Worm (Caenorhabditis elegans): ENCODE results near the gene tph-1.
A peak's percentile ranks its signal among the peaks of the same experiment; 100 is the strongest.

The tph-1 gene

DNA sequence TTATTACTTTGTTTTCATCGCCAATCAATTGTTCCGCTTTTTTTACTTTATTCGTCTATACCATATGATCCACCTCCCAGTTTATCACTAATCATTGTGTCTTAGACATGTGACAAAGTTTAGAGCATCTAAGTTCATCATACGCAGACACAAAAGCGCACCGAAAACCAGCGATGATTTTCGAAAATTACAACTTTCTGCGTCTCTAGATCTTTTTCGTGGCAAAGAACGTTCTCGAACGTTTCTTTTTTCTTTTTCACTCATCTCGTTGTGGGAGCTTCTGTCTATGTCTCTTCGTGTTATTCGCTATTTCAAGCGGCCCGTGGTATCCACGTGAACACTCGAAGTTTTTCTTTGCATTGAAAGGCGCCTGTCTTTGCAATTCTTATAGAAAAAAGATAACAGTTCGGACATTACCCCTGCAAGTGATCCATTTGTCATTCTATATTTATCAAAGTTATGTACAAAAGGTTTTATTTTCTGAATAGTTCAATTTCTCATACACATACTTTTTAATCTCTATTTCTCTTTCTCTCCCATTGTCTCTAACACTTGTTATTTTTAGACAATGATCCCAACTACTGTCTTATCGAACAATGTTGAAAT is 20.0 kb upstream of the tph-1 start, which contains the start of gene ZK1290.5 (continued):
- TF ChIP-seq Y5F2A.4 (GFP tag; optimal IDR thresholded peaks at IDR 0.05) (no peak), egl-43 (GFP tag; IDR thresholded peaks at IDR 0.05) (no peak), zag-1 (tag; optimal IDR thresholded peaks at IDR 0.05) (no peak), daf-19 (GFP tag; conservative IDR thresholded peaks at IDR 0.05) (no peak), zfp-2 (tag; optimal IDR thresholded peaks at IDR 0.05) (no peak)

DNA sequence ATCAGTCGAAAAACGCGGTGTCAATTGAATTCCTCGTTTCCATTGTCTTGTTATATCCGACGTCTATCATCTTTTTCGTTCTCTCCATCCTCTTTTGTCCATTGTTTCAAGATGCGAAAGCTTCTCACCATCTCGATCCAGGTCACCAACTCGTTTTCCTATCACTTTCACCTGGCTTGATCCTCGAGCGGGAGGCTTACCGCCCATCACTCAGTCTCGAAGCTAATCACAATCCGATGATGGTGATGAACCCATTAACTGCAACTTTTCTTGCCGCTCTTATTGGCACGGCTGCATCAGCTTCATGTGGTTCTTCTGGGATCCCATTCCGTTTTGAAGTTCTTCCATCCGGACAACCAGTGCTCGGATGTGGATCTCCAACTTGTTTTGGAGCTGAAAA is 18.2 kb upstream of the tph-1 start, which contains the start of gene wrt-1:
Gene wrt-1, plus strand, starts transcription at position 53 of the 400 bp plus-strand sequence.
- peak; percentile 22; the same call in 1 of the 2 replicates for TF ChIP-seq set-16 (GFP tag; IDR thresholded peaks at IDR 0.05)
- TF ChIP-seq ZK337.2 (GFP tag; IDR thresholded peaks at IDR 0.05): no peak
- no peak for TF ChIP-seq ceh-82 (tag; optimal IDR thresholded peaks at IDR 0.05)
- TF ChIP-seq lin-15B (tag; optimal IDR thresholded peaks at IDR 0.05): no peak
- no peak for TF ChIP-seq mes-2 (tag; optimal IDR thresholded peaks at IDR 0.05; ENCODE audit: poor library complexity, severe bottlenecking)
- TF ChIP-seq D1046.2 (GFP tag; IDR thresholded peaks at IDR 0.05): no peak
- TF ChIP-seq daf-16 (GFP tag; optimal IDR thresholded peaks at IDR 0.05): no peak
- no peak for TF ChIP-seq daf-16 (tag; optimal IDR thresholded peaks at IDR 0.05)
- peak; percentile 41 for TF ChIP-seq hlh-11 (tag; optimal IDR thresholded peaks at IDR 0.05)
- no peak for TF ChIP-seq unc-39 (tag; optimal IDR thresholded peaks at IDR 0.05)
- no peak for TF ChIP-seq nhr-237 (tag; optimal IDR thresholded peaks at IDR 0.05)
- TF ChIP-seq ZK546.5 (tag; optimal IDR thresholded peaks at IDR 0.05): no peak
- no peak for TF ChIP-seq aly-2 (tag; optimal IDR thresholded peaks at IDR 0.05)
- TF ChIP-seq dmd-9 (GFP tag; IDR thresholded peaks at IDR 0.05): no peak
- TF ChIP-seq dpl-1 (GFP tag; optimal IDR thresholded peaks at IDR 0.05): no peak
- no peak for TF ChIP-seq ama-1 (optimal IDR thresholded peaks at IDR 0.05)
- no peak for TF ChIP-seq R02D3.7 (tag; optimal IDR thresholded peaks at IDR 0.05)
- peak; percentile 46; the same call in 1 of the 2 replicates for TF ChIP-seq egl-43 (GFP tag; IDR thresholded peaks at IDR 0.05)
- TF ChIP-seq Y48G9A.11 (GFP tag; IDR thresholded peaks at IDR 0.05): no peak
- TF ChIP-seq sdz-12 (GFP tag; optimal IDR thresholded peaks at IDR 0.05): no peak
- peak; percentile 58; the same call in 1 of the 2 replicates for TF ChIP-seq zfp-3 (GFP tag; conservative IDR thresholded peaks at IDR 0.05)
- TF ChIP-seq mxl-3 (GFP tag; optimal IDR thresholded peaks at IDR 0.05): peak; percentile 0
- TF ChIP-seq ztf-7 (tag; optimal IDR thresholded peaks at IDR 0.05): no peak
- TF ChIP-seq Y5F2A.4 (GFP tag; optimal IDR thresholded peaks at IDR 0.05): no peak
- TF ChIP-seq pqm-1 (tag; optimal IDR thresholded peaks at IDR 0.05): no peak
- TF ChIP-seq mxl-2 (GFP tag; conservative IDR thresholded peaks at IDR 0.05): 0 out of 2 replicates have a peak, but pooled peaks have one; percentile 26
- no peak for TF ChIP-seq Y75B8A.6 (GFP tag; IDR thresholded peaks at IDR 0.05)

DNA sequence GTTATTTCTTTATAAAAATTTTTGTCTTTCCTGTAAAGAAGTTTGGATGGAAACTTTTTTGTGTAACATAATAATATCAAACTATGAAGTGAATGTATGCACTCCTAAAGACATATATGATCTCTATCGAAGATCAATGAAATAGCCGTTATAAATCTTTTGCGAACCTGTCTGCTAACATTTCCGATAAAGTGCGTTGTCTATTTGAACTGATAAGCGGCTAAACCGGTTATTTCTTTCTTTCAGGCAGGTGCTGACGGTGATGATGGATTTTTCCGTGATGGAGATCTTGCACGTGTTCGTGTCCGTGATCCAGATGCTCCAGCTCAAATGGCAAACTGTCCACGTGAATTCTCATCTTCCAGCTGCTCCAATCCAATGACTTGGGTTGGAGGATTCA is 17.7 kb upstream of the tph-1 start:
- TF ChIP-seq hlh-30 (tag; optimal IDR thresholded peaks at IDR 0.05; ENCODE audit: insufficient read depth) (peak; percentile 27), nhr-111 (GFP tag; optimal IDR thresholded peaks at IDR 0.05) (no peak), jun-1 (tag; optimal IDR thresholded peaks at IDR 0.05) (no peak), hlh-11 (tag; optimal IDR thresholded peaks at IDR 0.05) (peak; percentile 8)

DNA sequence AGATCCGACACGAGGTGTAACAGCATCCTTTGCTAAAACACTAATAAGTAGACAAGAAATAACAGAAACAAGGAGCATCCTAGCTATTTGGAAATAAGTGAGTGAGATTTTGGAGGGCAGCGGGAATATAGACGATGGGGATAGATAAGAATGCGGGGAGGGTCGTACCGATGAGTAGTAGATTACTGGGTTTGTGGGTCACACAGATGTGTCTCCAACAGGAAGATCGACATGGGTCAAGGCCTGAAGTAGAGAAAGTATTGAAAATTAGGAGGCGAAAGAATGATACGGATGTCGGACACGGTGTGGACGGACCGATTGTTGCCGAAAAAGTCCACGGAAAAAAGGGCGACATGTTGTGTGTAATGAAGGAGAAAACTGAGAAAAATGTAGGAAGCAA is 14.8 kb upstream of the tph-1 start, which contains the start of gene wrt-10:
Gene wrt-10, minus strand, starts transcription at position 195 of the 400 bp plus-strand sequence.
- TF ChIP-seq nhr-42 (GFP tag; IDR thresholded peaks at IDR 0.05) (no peak), dmd-6 (GFP tag; IDR thresholded peaks at IDR 0.05) (no peak), daf-16 (GFP tag; optimal IDR thresholded peaks at IDR 0.05) (no peak), daf-16 (tag; optimal IDR thresholded peaks at IDR 0.05) (no peak), F10B5.3 (tag; optimal IDR thresholded peaks at IDR 0.05) (no peak), egl-27 (tag; optimal IDR thresholded peaks at IDR 0.05) (no peak), D1046.2 (GFP tag; IDR thresholded peaks at IDR 0.05) (no peak), lim-7 (GFP tag; IDR thresholded peaks at IDR 0.05) (no peak), nhr-41 (GFP tag; IDR thresholded peaks at IDR 0.05) (no peak), fos-1 (tag; optimal IDR thresholded peaks at IDR 0.05) (no peak), dpl-1 (GFP tag; optimal IDR thresholded peaks at IDR 0.05) (no peak), F49E8.2 (tag; optimal IDR thresholded peaks at IDR 0.05; ENCODE audit: borderline replicate concordance) (no peak), fkh-10 (GFP tag; optimal IDR thresholded peaks at IDR 0.05) (no peak), madf-9 (GFP tag; conservative IDR thresholded peaks at IDR 0.05) (no peak), zag-1 (tag; optimal IDR thresholded peaks at IDR 0.05) (no peak), ctbp-1 (GFP tag; IDR thresholded peaks at IDR 0.05) (no peak), unc-130 (GFP tag; optimal IDR thresholded peaks at IDR 0.05) (no peak), Y105C5A.15 (GFP tag; IDR thresholded peaks at IDR 0.05) (no peak)

Data from whole organism, L4 larva.